Fruit fly (Drosophila melanogaster): Measurements from ENCODE around the gene Cnep1r2.

The Cnep1r2 gene

dm6 chr3L:10637819-10638218, at the start of gene Cnep1r2:
Gene Cnep1r2, plus strand, starts transcription at chr3L:10638146.
- TF ChIP-seq Myc (optimal IDR thresholded peaks at IDR 0.05) (no peak), Sin3A (optimal IDR thresholded peaks at IDR 0.05) (no peak), ttk (optimal IDR thresholded peaks at IDR 0.05) (no peak), h (optimal IDR thresholded peaks at IDR 0.05) (no peak)

DNA sequence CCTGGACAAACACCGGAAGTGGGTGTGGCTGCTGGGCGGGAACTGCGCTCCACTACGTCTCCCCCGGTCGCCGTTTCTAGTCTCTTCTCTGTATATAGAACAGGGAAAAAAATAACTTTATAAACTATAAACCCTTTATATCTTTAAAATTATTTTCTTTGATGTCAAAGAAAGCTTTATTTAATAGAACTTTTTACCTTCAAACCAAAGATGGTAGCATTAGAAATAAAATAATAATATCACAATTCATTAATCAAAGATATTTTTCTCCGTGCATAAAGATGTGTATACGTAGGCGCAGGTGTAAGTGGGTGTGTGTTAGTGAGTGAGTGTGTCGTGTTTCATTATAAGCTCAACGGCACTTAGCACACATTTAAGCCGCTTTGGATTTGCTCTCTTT, 38.4 kb upstream of the Cnep1r2 start:
- TF ChIP-seq insv (optimal IDR thresholded peaks at IDR 0.05) (no peak), psq (optimal IDR thresholded peaks at IDR 0.05) (no peak), h (optimal IDR thresholded peaks at IDR 0.05) (no peak), Myc (optimal IDR thresholded peaks at IDR 0.05) (no peak), ttk (optimal IDR thresholded peaks at IDR 0.05) (no peak), Sin3A (optimal IDR thresholded peaks at IDR 0.05) (no peak)

DNA sequence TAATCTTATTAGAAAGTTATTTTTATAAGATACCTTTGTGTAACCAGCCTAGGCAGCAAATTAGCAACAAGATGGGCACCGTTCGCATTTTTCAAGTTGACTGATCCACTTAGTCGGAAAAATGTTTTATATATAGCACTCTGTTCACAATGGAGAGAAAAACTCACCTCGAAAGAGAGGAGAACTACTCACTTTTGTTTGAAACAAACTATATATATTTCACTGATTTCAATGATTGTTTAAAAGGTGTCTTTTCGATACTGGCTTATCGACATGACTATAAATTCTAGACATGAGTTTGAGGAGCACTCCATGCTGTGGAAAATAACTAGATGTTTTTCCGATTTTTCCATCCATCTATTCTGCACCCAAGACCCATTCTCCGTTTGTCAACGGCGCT, 14.5 kb upstream of the Cnep1r2 start, which contains the start of gene CG42521:
Gene CG42521 (minus strand): TSS at position 101 of the 400 bp plus-strand sequence.
- TF ChIP-seq insv (optimal IDR thresholded peaks at IDR 0.05) (no peak), h (optimal IDR thresholded peaks at IDR 0.05) (no peak), psq (optimal IDR thresholded peaks at IDR 0.05) (no peak), Myc (optimal IDR thresholded peaks at IDR 0.05) (no peak), Sin3A (optimal IDR thresholded peaks at IDR 0.05) (no peak), ttk (optimal IDR thresholded peaks at IDR 0.05) (no peak)

dm6 chr3L:10625499-10625898, 12.4 kb upstream of the Cnep1r2 start, which contains the start of gene CG43127:
Gene CG43127, minus strand, starts transcription at chr3L:10625599.
- TF ChIP-seq Myc (optimal IDR thresholded peaks at IDR 0.05) (no peak), psq (optimal IDR thresholded peaks at IDR 0.05) (no peak), ttk (optimal IDR thresholded peaks at IDR 0.05) (no peak), Sin3A (optimal IDR thresholded peaks at IDR 0.05) (no peak), h (optimal IDR thresholded peaks at IDR 0.05) (no peak), insv (optimal IDR thresholded peaks at IDR 0.05) (no peak)

DNA sequence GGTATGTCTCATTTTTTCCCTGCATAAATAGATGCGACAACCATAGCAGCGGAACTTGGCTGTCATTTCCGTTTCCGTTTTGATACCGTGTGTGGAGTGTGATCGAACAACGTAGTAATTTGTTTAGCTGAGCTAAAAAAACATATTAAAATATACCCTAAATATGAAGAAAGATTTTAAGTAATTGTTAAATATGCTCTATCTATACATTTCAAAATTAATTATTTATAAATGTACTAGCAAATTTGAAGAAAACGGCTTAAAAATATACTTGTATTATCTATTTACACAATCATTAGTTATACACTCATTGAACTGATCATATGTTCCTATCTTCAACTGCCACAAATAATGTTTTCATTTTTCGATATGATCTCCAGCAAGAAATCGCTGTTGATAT, 11.7 kb upstream of the Cnep1r2 start, which contains the start of gene CG34238:
Gene CG34238 (plus strand): TSS at position 301 of the 400 bp plus-strand sequence.
- TF ChIP-seq psq (optimal IDR thresholded peaks at IDR 0.05) (no peak), Myc (optimal IDR thresholded peaks at IDR 0.05) (no peak), ttk (optimal IDR thresholded peaks at IDR 0.05) (no peak)

- TF ChIP-seq psq (optimal IDR thresholded peaks at IDR 0.05) (no peak), ttk (optimal IDR thresholded peaks at IDR 0.05) (no peak), Sin3A (optimal IDR thresholded peaks at IDR 0.05) (no peak), Myc (optimal IDR thresholded peaks at IDR 0.05) (no peak), insv (optimal IDR thresholded peaks at IDR 0.05) (no peak), h (optimal IDR thresholded peaks at IDR 0.05) (no peak)
Observed at dm6 chr3L:10628384-10628783, 9.6 kb upstream of the Cnep1r2 start, which contains the start of gene CG14151. Gene CG14151, minus strand, starts transcription at chr3L:10628484.

- no peak for TF ChIP-seq insv (optimal IDR thresholded peaks at IDR 0.05)
- no peak for TF ChIP-seq Sin3A (optimal IDR thresholded peaks at IDR 0.05)
- TF ChIP-seq Myc (optimal IDR thresholded peaks at IDR 0.05): no peak
- TF ChIP-seq ttk (optimal IDR thresholded peaks at IDR 0.05): no peak
- no peak for TF ChIP-seq psq (optimal IDR thresholded peaks at IDR 0.05)
- no peak for TF ChIP-seq h (optimal IDR thresholded peaks at IDR 0.05)
Observed at dm6 chr3L:10629969-10630368, 8.0 kb upstream of the Cnep1r2 start, which contains the start of gene CG42536. Gene CG42536, minus strand, starts transcription at chr3L:10630069.

DNA sequence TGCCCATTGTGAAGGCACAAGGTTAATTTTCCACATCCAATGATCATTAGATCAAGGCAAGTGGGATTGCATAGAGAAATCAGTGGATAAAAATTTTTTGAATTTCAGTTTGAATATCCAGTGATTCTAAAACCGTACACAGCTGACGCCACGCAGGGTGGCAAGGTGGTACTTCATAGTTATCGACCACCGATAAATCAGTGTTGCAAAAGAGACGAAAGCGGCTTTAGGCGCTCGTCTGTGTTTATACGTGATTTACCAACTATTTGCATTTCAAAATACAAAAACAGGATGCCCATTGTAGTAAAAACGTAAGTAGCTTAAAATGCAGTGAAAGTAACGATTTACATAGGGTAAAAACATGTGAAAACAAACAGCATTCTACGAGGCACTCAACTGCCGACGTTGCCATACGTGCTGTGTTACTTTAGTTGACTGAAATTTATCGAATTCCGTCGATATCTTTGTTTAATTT, 7.0 kb upstream of the Cnep1r2 start, which contains the start of the genes CG42535, CG34001 and hay:
Gene CG42535 (minus strand): TSS at position 51 of the 475 bp plus-strand sequence.
Gene CG34001 (plus strand): TSS at position 195 of the 475 bp plus-strand sequence.
Gene hay (plus strand): TSS at position 195 of the 475 bp plus-strand sequence.
- no peak for TF ChIP-seq Myc (optimal IDR thresholded peaks at IDR 0.05)
- no peak for TF ChIP-seq Sin3A (optimal IDR thresholded peaks at IDR 0.05)
- TF ChIP-seq ttk (optimal IDR thresholded peaks at IDR 0.05): no peak
- TF ChIP-seq h (optimal IDR thresholded peaks at IDR 0.05): no peak
- TF ChIP-seq psq (optimal IDR thresholded peaks at IDR 0.05): no peak
- no peak for TF ChIP-seq insv (optimal IDR thresholded peaks at IDR 0.05)

DNA sequence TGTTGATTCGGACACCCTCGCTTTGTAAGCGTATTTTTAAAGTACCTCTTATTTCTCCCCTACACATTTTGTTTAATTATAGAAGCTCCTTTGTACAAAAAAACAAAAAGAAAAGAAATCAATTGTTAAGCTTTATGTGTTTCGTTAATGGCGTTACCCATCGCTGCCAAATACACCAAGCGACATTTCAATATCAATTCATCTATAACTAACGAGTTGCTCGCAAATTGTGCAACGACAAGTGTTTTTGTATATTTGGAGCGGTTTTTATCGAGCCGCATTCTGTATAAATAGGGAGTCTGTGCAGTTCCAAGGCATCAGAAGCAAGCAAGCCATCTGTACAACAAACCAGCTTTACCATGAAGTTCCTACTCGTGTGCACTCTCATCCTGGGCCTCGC, 1.5 kb downstream of the Cnep1r2 start, which contains the start of gene CG18628:
Gene CG18628 (plus strand): TSS at position 301 of the 400 bp plus-strand sequence.
- TF ChIP-seq ttk (optimal IDR thresholded peaks at IDR 0.05): no peak
- no peak for TF ChIP-seq h (optimal IDR thresholded peaks at IDR 0.05)
- TF ChIP-seq psq (optimal IDR thresholded peaks at IDR 0.05): no peak
- no peak for TF ChIP-seq insv (optimal IDR thresholded peaks at IDR 0.05)
- TF ChIP-seq Sin3A (optimal IDR thresholded peaks at IDR 0.05): no peak
- TF ChIP-seq Myc (optimal IDR thresholded peaks at IDR 0.05): no peak

DNA sequence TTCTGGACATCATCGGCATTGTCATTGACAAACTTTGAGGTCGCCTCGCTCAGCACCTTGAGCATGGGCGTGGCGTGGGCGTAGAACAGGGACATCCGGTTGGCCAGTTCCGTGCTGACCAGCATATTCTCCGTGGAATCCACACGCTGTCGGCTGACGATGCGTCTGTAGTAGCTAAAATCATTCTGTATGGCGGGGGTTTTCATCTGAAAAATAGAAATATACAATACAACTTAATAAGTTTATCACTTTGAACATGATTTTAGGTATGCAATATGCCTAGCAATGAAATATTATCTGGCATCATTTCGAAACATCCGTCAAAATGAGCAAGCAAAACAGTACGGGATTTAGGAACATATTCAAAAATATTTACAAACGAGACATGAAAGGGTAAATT, 3.6 kb downstream of the Cnep1r2 start, which contains the start of gene CG14154:
Gene CG14154 (plus strand): TSS at position 301 of the 400 bp plus-strand sequence.
- TF ChIP-seq Myc (optimal IDR thresholded peaks at IDR 0.05): no peak
- TF ChIP-seq h (optimal IDR thresholded peaks at IDR 0.05): no peak
- no peak for TF ChIP-seq psq (optimal IDR thresholded peaks at IDR 0.05)
- no peak for TF ChIP-seq Sin3A (optimal IDR thresholded peaks at IDR 0.05)
- TF ChIP-seq ttk (optimal IDR thresholded peaks at IDR 0.05): no peak
- TF ChIP-seq insv (optimal IDR thresholded peaks at IDR 0.05): no peak

dm6 chr3L:10643228-10643627, 5.3 kb downstream of the Cnep1r2 start, which contains the start of gene CG14153:
Gene CG14153, plus strand, starts transcription at chr3L:10643528.
- TF ChIP-seq insv (optimal IDR thresholded peaks at IDR 0.05) (no peak), Sin3A (optimal IDR thresholded peaks at IDR 0.05) (no peak)

dm6 chr3L:10645965-10646364, 8.0 kb downstream of the Cnep1r2 start:
- no peak for TF ChIP-seq psq (optimal IDR thresholded peaks at IDR 0.05)
- no peak for TF ChIP-seq Sin3A (optimal IDR thresholded peaks at IDR 0.05)
- TF ChIP-seq Myc (optimal IDR thresholded peaks at IDR 0.05): no peak
- no peak for TF ChIP-seq ttk (optimal IDR thresholded peaks at IDR 0.05)
- no peak for TF ChIP-seq insv (optimal IDR thresholded peaks at IDR 0.05)
- TF ChIP-seq h (optimal IDR thresholded peaks at IDR 0.05): no peak

- TF ChIP-seq h (optimal IDR thresholded peaks at IDR 0.05) (no peak), psq (optimal IDR thresholded peaks at IDR 0.05) (no peak), ttk (optimal IDR thresholded peaks at IDR 0.05) (no peak), Myc (optimal IDR thresholded peaks at IDR 0.05) (no peak), Sin3A (optimal IDR thresholded peaks at IDR 0.05) (no peak), insv (optimal IDR thresholded peaks at IDR 0.05) (no peak)
Observed at dm6 chr3L:10647158-10647557, 9.2 kb downstream of the Cnep1r2 start.
